Fruit fly (Drosophila melanogaster) whole organism, embryonic: Measurements from ENCODE around the gene CG42792.

ENCODE experiments used
- Bdp1 ChIP-seq: fragments of 200-800 bp; sonication (Bioruptor generic); optimal IDR thresholded peaks from 3 replicates; lab custom pipeline; 2016; ENCODE audit warnings: missing biosample characterization, missing genetic modification characterization
- CG10209 ChIP-seq: fragments of 200-800 bp; sonication (Bioruptor generic); optimal IDR thresholded peaks from 3 replicates; lab custom pipeline; 2017; ENCODE audit warnings: missing biosample characterization, mild to moderate bottlenecking, missing genetic modification characterization, missing genetic modification reagents
- CG10274 ChIP-seq: fragments of 200-800 bp; sonication (Bioruptor generic); optimal IDR thresholded peaks from 3 replicates; lab custom pipeline; 2017; ENCODE audit warnings: missing biosample characterization, mild to moderate bottlenecking, missing genetic modification characterization
- CG12942 ChIP-seq: fragments of 200-800 bp; sonication (Bioruptor generic); optimal IDR thresholded peaks from 3 replicates; lab custom pipeline; 2016; ENCODE audit warnings: missing biosample characterization, missing genetic modification characterization
- CG13287 ChIP-seq: fragments of 200-800 bp; sonication (Bioruptor generic); IDR thresholded peaks from 2 replicates; pipeline ENCODE4 v1.3.6; 2022; ENCODE audit warnings: missing biosample characterization, missing genetic modification characterization; ENCODE audit not compliant: partially characterized antibody
- CG1603 ChIP-seq: fragments of 200-800 bp; sonication (Bioruptor generic); optimal IDR thresholded peaks from 2 replicates; lab custom pipeline; 2019; ENCODE audit warnings: missing biosample characterization, mild to moderate bottlenecking, missing genetic modification characterization, moderate library complexity
- CG16779 ChIP-seq: fragments of 200-800 bp; sonication (Bioruptor generic); IDR thresholded peaks from 2 replicates; pipeline ENCODE4 v1.3.6; 2022; ENCODE audit warnings: missing biosample characterization, missing genetic modification characterization
- CG16813 ChIP-seq: fragments of 200-800 bp; sonication (Bioruptor generic); IDR thresholded peaks from 3 replicates; pipeline ENCODE4 v1.3.6; 2022; ENCODE audit warnings: missing biosample characterization, missing genetic modification characterization; ENCODE audit not compliant: partially characterized antibody
- CG17612 ChIP-seq: fragments of 200-800 bp; sonication (Bioruptor generic); IDR thresholded peaks from 2 replicates; pipeline ENCODE4 v1.3.6; 2022; ENCODE audit warnings: missing biosample characterization, missing genetic modification characterization
- CG18011 ChIP-seq: fragments of 200-800 bp; sonication (Bioruptor generic); optimal IDR thresholded peaks from 2 replicates; lab custom pipeline; 2017; ENCODE audit warnings: missing biosample characterization, missing genetic modification characterization, mild to moderate bottlenecking, moderate library complexity, missing genotype
- CG18262 ChIP-seq: fragments of 200-800 bp; optimal IDR thresholded peaks from 3 replicates; lab custom pipeline; 2019; ENCODE audit warnings: missing biosample characterization, mild to moderate bottlenecking, missing genetic modification characterization, moderate library complexity
- CG1832 ChIP-seq: fragments of 200-800 bp; sonication (Bioruptor generic); optimal IDR thresholded peaks from 2 replicates; lab custom pipeline; 2017; ENCODE audit warnings: missing biosample characterization, mild to moderate bottlenecking, missing genetic modification characterization, inconsistent platforms
- CG18764 ChIP-seq: fragments of 200-800 bp; sonication (Bioruptor generic); optimal IDR thresholded peaks from 3 replicates; lab custom pipeline; 2016; ENCODE audit warnings: missing biosample characterization, missing genetic modification characterization
- CG2129 ChIP-seq: fragments of 200-800 bp; sonication (Bioruptor generic); IDR thresholded peaks from 2 replicates; pipeline ENCODE4 v1.3.6; 2022; ENCODE audit warnings: missing biosample characterization, missing genetic modification characterization; ENCODE audit not compliant: partially characterized antibody
- CG2678 ChIP-seq: fragments of 200-800 bp; sonication (Bioruptor generic); optimal IDR thresholded peaks from 3 replicates; lab custom pipeline; 2019; ENCODE audit warnings: missing biosample characterization, mild to moderate bottlenecking, missing genetic modification characterization, moderate library complexity
- CG31441 ChIP-seq: fragments of 200-800 bp; sonication (Bioruptor generic); IDR thresholded peaks from 2 replicates; pipeline ENCODE4 v1.3.6; 2022; ENCODE audit warnings: missing biosample characterization, missing genetic modification characterization
- CG3726 ChIP-seq: fragments of 200-800 bp; sonication (Bioruptor generic); IDR thresholded peaks from 3 replicates; pipeline ENCODE4, ENCODE4 v1.3.6; 2022; ENCODE audit warnings: missing biosample characterization, missing genetic modification characterization
- CG4328 ChIP-seq: fragments of 200-800 bp; sonication (Bioruptor generic); optimal IDR thresholded peaks from 3 replicates; lab custom pipeline; 2017; ENCODE audit warnings: missing biosample characterization, missing genetic modification reagents, missing genetic modification characterization
- CG4730 ChIP-seq: fragments of 200-800 bp; sonication (Bioruptor generic); IDR thresholded peaks from 2 replicates; pipeline ENCODE4 v1.3.6; 2022; ENCODE audit warnings: missing biosample characterization, missing genetic modification characterization
- CG6254 ChIP-seq: fragments of 200-800 bp; sonication (Bioruptor generic); optimal IDR thresholded peaks from 3 replicates; lab custom pipeline; 2017; ENCODE audit warnings: mild to moderate bottlenecking, missing biosample characterization, missing genetic modification reagents, missing genetic modification characterization
- CG6854 ChIP-seq: fragments of 200-800 bp; sonication (Bioruptor generic); optimal IDR thresholded peaks from 3 replicates; lab custom pipeline; 2017; ENCODE audit warnings: missing biosample characterization, mild to moderate bottlenecking, missing genetic modification characterization
- CG7357 ChIP-seq: fragments of 200-800 bp; sonication (Bioruptor generic); IDR thresholded peaks from 3 replicates; pipeline ENCODE4 v1.3.6; 2022; ENCODE audit warnings: missing biosample characterization, missing genetic modification characterization
- CG8089 ChIP-seq: fragments of 200-800 bp; sonication (Bioruptor generic); optimal IDR thresholded peaks from 3 replicates; lab custom pipeline; 2016; ENCODE audit warnings: missing biosample characterization, missing genetic modification characterization
- D ChIP-seq, 2 experiments: fragments of 200-800 bp in 1 of 2; fragments of >200 bp in 1 of 2; sonication (Bioruptor generic) in 1 of 2; optimal IDR thresholded peaks; 2 replicates in 1 of 2; 3 replicates in 1 of 2; lab custom pipeline; 2017; ENCODE audit warnings: mild to moderate bottlenecking in 1 of 2, missing biosample characterization in 1 of 2, missing genetic modification characterization in 1 of 2, missing genetic modification reagents in 1 of 2
- Dad ChIP-seq: fragments of 200-800 bp; sonication (Bioruptor generic); optimal IDR thresholded peaks from 3 replicates; lab custom pipeline; 2016; ENCODE audit warnings: missing biosample characterization, missing genetic modification characterization
- Deaf1 ChIP-seq: fragments of 200-800 bp; optimal IDR thresholded peaks from 3 replicates; lab custom pipeline; 2019; ENCODE audit warnings: missing biosample characterization, mild to moderate bottlenecking, missing genetic modification characterization, moderate library complexity
- Dp ChIP-seq: fragments of 200-800 bp; sonication (Bioruptor generic); optimal IDR thresholded peaks from 2 replicates; lab custom pipeline; 2018; ENCODE audit warnings: missing biosample characterization, mild to moderate bottlenecking, missing genetic modification characterization, moderate library complexity
- Ets65A ChIP-seq: fragments of 200-800 bp; sonication (Bioruptor generic); peaks from one replicate; lab custom pipeline; 2016; ENCODE audit warnings: missing biosample characterization, missing genetic modification characterization
- HLHmδ ChIP-seq: fragments of 200-800 bp; sonication (Bioruptor generic); optimal IDR thresholded peaks from 2 replicates; lab custom pipeline; 2018; ENCODE audit warnings: missing biosample characterization, mild to moderate bottlenecking, missing genetic modification characterization, moderate library complexity
- HmgZ ChIP-seq: fragments of 200-800 bp; sonication (Bioruptor generic); optimal IDR thresholded peaks from 2 replicates; lab custom pipeline; 2018; ENCODE audit warnings: missing biosample characterization, mild to moderate bottlenecking, missing genetic modification characterization
- Lhr ChIP-seq: fragments of 200-800 bp; sonication (Bioruptor generic); optimal IDR thresholded peaks from 3 replicates; lab custom pipeline; 2017; ENCODE audit warnings: mild to moderate bottlenecking, missing biosample characterization, missing genetic modification reagents, missing genetic modification characterization
- Lpt ChIP-seq: fragments of >200 bp; optimal IDR thresholded peaks from 2 replicates; lab custom pipeline; 2018; ENCODE audit warnings: missing biosample characterization, missing genetic modification characterization
- Mes4 ChIP-seq: fragments of 200-800 bp; sonication (Bioruptor generic); optimal IDR thresholded peaks from 2 replicates; lab custom pipeline; 2016; ENCODE audit warnings: missing biosample characterization, missing genetic modification characterization
- Mrtf ChIP-seq: fragments of 200-800 bp; sonication (Bioruptor generic); IDR thresholded peaks from 3 replicates; pipeline ENCODE4 v1.3.6; 2022; ENCODE audit warnings: missing biosample characterization, missing genetic modification characterization
- Nf-YC ChIP-seq: fragments of 200-800 bp; optimal IDR thresholded peaks from 3 replicates; lab custom pipeline; 2019; ENCODE audit warnings: missing biosample characterization, mild to moderate bottlenecking, missing genetic modification characterization, moderate library complexity
- aop ChIP-seq: fragments of 200-800 bp; sonication (Bioruptor generic); IDR thresholded peaks from 2 replicates; pipeline ENCODE4 v1.3.6; 2022; ENCODE audit warnings: missing biosample characterization, missing genetic modification characterization
- btn ChIP-seq: fragments of 200-800 bp; sonication (Bioruptor generic); optimal IDR thresholded peaks from 2 replicates; lab custom pipeline; 2016; ENCODE audit warnings: missing biosample characterization, missing genetic modification characterization
- danr ChIP-seq: fragments of 200-800 bp; sonication (Bioruptor generic); IDR thresholded peaks from 2 replicates; pipeline ENCODE4 v1.3.6; 2022; ENCODE audit warnings: missing biosample characterization, missing genetic modification characterization
- ems ChIP-seq: fragments of 200-800 bp; sonication (Bioruptor generic); optimal IDR thresholded peaks from 3 replicates; lab custom pipeline; 2016; ENCODE audit warnings: missing biosample characterization, missing genetic modification characterization
- gro ChIP-seq: fragments of 200-800 bp; sonication (Bioruptor generic); optimal IDR thresholded peaks from 2 replicates; lab custom pipeline; 2016; ENCODE audit warnings: missing biosample characterization, missing genetic modification characterization
- nau ChIP-seq: fragments of 200-800 bp; sonication (Bioruptor generic); optimal IDR thresholded peaks from 3 replicates; lab custom pipeline; 2017; ENCODE audit warnings: missing biosample characterization, mild to moderate bottlenecking, missing genetic modification characterization, missing genetic modification reagents
- pho ChIP-seq: fragments of 200-800 bp; sonication (Bioruptor generic); optimal IDR thresholded peaks from 2 replicates; lab custom pipeline; 2016; ENCODE audit warnings: missing biosample characterization, missing genetic modification characterization
- pnt ChIP-seq: fragments of 200-800 bp; sonication (Bioruptor generic); optimal IDR thresholded peaks from 3 replicates; lab custom pipeline; 2016; ENCODE audit warnings: missing biosample characterization, missing genetic modification characterization
- schlank ChIP-seq: fragments of 200-800 bp; sonication (Bioruptor generic); optimal IDR thresholded peaks from 2 replicates; lab custom pipeline; 2018; ENCODE audit warnings: missing biosample characterization, mild to moderate bottlenecking, missing genetic modification characterization
- sens-2 ChIP-seq: fragments of 200-800 bp; sonication (Bioruptor generic); IDR thresholded peaks from 2 replicates; pipeline ENCODE4 v1.3.6; 2022; ENCODE audit warnings: missing biosample characterization, missing genetic modification characterization
- stc ChIP-seq: fragments of 200-800 bp; sonication (Bioruptor generic); IDR thresholded peaks from 2 replicates; pipeline ENCODE4 v1.3.6; 2022; ENCODE audit warnings: missing biosample characterization, missing genetic modification characterization
- tin ChIP-seq: fragments of 200-800 bp; sonication (Bioruptor generic); optimal IDR thresholded peaks from 3 replicates; lab custom pipeline; 2016; ENCODE audit warnings: missing biosample characterization, missing genetic modification characterization
- toy ChIP-seq: fragments of 200-800 bp; sonication (Bioruptor generic); IDR thresholded peaks from 2 replicates; pipeline ENCODE4 v1.3.6; 2022; ENCODE audit warnings: missing biosample characterization, missing genetic modification characterization
- trh ChIP-seq: fragments of 200-800 bp; sonication (Bioruptor generic); optimal IDR thresholded peaks from 2 replicates; lab custom pipeline; 2016; ENCODE audit warnings: missing biosample characterization, missing genetic modification characterization

The CG42792 gene

dm6 chr2L:15910937-15911590, 45.8 kb upstream of the CG42792 start (continued):
- TF ChIP-seq CG6854 (GFP tag; lab: Kevin White, UChicago) (peak; percentile 89), Lpt (no peak), D (optimal IDR thresholded peaks at IDR 0.05; lab: Kevin White, UChicago) (no peak), D (GFP tag; optimal IDR thresholded peaks at IDR 0.05; lab: Kevin White, UChicago) (peak; percentile 94), CG12942 (GFP tag; lab: Kevin White, UChicago) (peak; percentile 91), CG2678 (tag; lab: Kevin White, UChicago) (peak; percentile 97), Dp (GFP tag; lab: Kevin White, UChicago) (peak; percentile 4), danr (peak; percentile 93), schlank (tag; lab: Kevin White, UChicago) (peak; percentile 90), CG18011 (GFP tag; lab: Kevin White, UChicago) (peak; percentile 79), CG16779 (GFP tag; lab: Robert Waterston, UW) (peak; percentile 70; the same call in 1 of the 2 replicates), Lhr (peak; percentile 90), trh (GFP tag; lab: Kevin White, UChicago) (peak; percentile 84), CG1832 (no peak), HLHmδ (GFP tag; lab: Kevin White, UChicago) (peak; percentile 98), btn (GFP tag; lab: Kevin White, UChicago) (peak; percentile 93), CG8089 (GFP tag; lab: Kevin White, UChicago) (peak; percentile 95), CG7357 (peak; percentile 89), Ets65A (GFP tag; lab: Kevin White, UChicago) (peak; percentile 99), CG16813 (no peak), pnt (GFP tag; lab: Kevin White, UChicago) (peak; percentile 93), CG10274 (peak; percentile 87), CG31441 (GFP tag; lab: Robert Waterston, UW) (peak; percentile 94), CG4328 (peak; percentile 91), Mrtf (GFP tag; lab: Robert Waterston, UW) (peak; percentile 93), nau (GFP tag; lab: Kevin White, UChicago) (peak; percentile 91), CG17612 (GFP tag; lab: Robert Waterston, UW) (peak; percentile 90), Dad (peak; percentile 95), Bdp1 (GFP tag; lab: Kevin White, UChicago) (peak; percentile 89), HmgZ (tag; lab: Kevin White, UChicago) (peak; percentile 96), Nf-YC (tag; lab: Kevin White, UChicago) (peak; percentile 85), tin (GFP tag; lab: Kevin White, UChicago) (peak; percentile 93), gro (GFP tag; lab: Kevin White, UChicago) (peak; percentile 91), CG2129 (GFP tag; lab: Robert Waterston, UW) (no peak), CG18262 (tag; lab: Kevin White, UChicago) (peak; percentile 97), CG18764 (GFP tag; lab: Kevin White, UChicago) (peak; percentile 90), Deaf1 (tag; lab: Kevin White, UChicago) (peak; percentile 73), toy (GFP tag; lab: Robert Waterston, UW) (peak; percentile 80), CG1603 (peak; percentile 97), stc (GFP tag; lab: Robert Waterston, UW) (peak; percentile 97), CG6254 (GFP tag; lab: Kevin White, UChicago) (peak; percentile 87), CG4730 (GFP tag; lab: Robert Waterston, UW) (peak; percentile 95), pho (GFP tag; lab: Kevin White, UChicago) (peak; percentile 94), ems (GFP tag; lab: Kevin White, UChicago) (peak; percentile 93), CG10209 (GFP tag; lab: Kevin White, UChicago) (peak; percentile 95), Mes4 (GFP tag; lab: Kevin White, UChicago) (peak; percentile 91), CG13287 (GFP tag; lab: Robert Waterston, UW) (no peak; the same call in 1 of the 2 replicates), CG3726 (GFP tag; lab: Robert Waterston, UW) (peak; percentile 92), aop (GFP tag; lab: Robert Waterston, UW) (peak; percentile 9), sens-2 (peak; percentile 87)
